Fruit fly (Drosophila melanogaster) whole organism, larva: ENCODE results near the gene CG10761.

Source experiments
- noc ChIP-seq: fragments of 200-800 bp; sonication (Bioruptor generic); optimal IDR thresholded peaks from 3 replicates; lab custom pipeline; 2019; ENCODE audit warnings: missing biosample characterization, mild to moderate bottlenecking, missing genetic modification characterization, moderate library complexity

Gene CG10761

dm6 chrX:8147649-8148048 is 14.9 kb downstream of the CG10761 start, which contains the start of gene CG15336:
TSS of gene CG15336 (plus strand) at chrX:8147949.
- TF ChIP-seq noc, result no peak

dm6 chrX:8145501-8146157 is 17.0 kb downstream of the CG10761 start, which contains the start of the genes alpha-PheRS and CG2129:
TSS of gene alpha-PheRS (minus strand) at chrX:8145602.
TSS of gene CG2129 (plus strand) at chrX:8145839.
- peak; percentile 25 for TF ChIP-seq noc

- peak; percentile 91 for TF ChIP-seq noc
Measured at dm6 chrX:8143537-8143936, 19.1 kb downstream of the CG10761 start, which contains the start of gene CG17982. TSS of gene CG17982 (minus strand) at chrX:8143835.

dm6 chrX:8142067-8142462 is 20.5 kb downstream of the CG10761 start, which contains the start of gene Smox:
TSS of gene Smox (minus strand) at chrX:8142279.
- TF ChIP-seq noc, result no peak

dm6 chrX:8141353-8142066 is 21.1 kb downstream of the CG10761 start:
- peak; percentile 45 for TF ChIP-seq noc

dm6 chrX:8140707-8141106 is 21.9 kb downstream of the CG10761 start:
- no peak for TF ChIP-seq noc

DNA sequence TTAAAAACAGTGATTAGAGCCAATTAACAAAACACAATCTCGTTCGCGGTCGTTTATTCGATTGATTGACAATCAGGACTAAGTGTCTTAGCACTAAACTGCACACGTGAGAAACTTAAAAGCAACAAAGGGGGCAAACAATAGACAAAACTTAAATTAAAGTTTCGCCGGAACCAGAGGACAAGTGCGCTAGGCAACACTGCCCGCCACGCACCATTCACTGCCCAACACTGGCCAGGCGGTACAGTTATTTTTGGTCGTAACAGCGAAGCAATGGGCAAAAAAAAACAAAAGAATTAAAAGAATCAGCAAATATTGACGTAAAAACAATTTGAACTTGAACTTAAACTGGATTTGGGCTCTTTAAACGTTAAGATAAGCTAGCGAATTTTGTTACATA is 25.3 kb downstream of the CG10761 start:
- no peak for TF ChIP-seq noc

dm6 chrX:8135420-8135874 is 27.1 kb downstream of the CG10761 start, which contains the start of the genes cyr and CG2120:
TSS of gene cyr (minus strand) at chrX:8135713.
TSS of gene CG2120 (plus strand) at chrX:8135824.
- no peak for TF ChIP-seq noc

dm6 chrX:8131693-8132313 is 30.8 kb downstream of the CG10761 start, which contains the start of gene CG10958:
TSS of gene CG10958 (plus strand) at chrX:8132285.
- TF ChIP-seq noc, result peak; percentile 68

dm6 chrX:8129204-8129997 is 33.2 kb downstream of the CG10761 start, which contains the start of gene CG2116:
TSS of gene CG2116 (plus strand) at chrX:8129812.
- TF ChIP-seq noc, result no peak

dm6 chrX:8128133-8128532 is 34.5 kb downstream of the CG10761 start:
- no peak for TF ChIP-seq noc

dm6 chrX:8126149-8126548 is 36.4 kb downstream of the CG10761 start:
- no peak for TF ChIP-seq noc

DNA sequence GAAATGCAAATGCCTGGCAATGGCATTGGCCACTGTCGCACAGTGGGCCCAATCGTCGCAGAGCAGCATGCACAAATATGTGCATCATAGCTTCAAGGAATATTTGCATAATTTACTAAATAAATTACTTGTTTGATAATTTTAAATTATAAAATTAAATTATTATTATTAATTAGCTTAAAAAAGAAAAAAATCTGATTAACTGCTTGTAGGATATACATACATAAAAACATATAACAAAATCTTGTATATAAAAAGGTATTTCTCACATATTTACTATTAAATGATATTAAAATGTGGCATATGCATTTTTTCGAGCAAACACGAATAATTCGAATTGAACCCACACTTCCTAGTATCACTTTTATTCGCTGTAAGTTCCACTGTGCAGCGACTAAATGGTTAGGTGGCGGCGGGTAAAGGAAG is 37.4 kb downstream of the CG10761 start:
- TF ChIP-seq noc, result no peak

dm6 chrX:8122834-8123233 is 39.8 kb downstream of the CG10761 start:
- no peak for TF ChIP-seq noc

DNA sequence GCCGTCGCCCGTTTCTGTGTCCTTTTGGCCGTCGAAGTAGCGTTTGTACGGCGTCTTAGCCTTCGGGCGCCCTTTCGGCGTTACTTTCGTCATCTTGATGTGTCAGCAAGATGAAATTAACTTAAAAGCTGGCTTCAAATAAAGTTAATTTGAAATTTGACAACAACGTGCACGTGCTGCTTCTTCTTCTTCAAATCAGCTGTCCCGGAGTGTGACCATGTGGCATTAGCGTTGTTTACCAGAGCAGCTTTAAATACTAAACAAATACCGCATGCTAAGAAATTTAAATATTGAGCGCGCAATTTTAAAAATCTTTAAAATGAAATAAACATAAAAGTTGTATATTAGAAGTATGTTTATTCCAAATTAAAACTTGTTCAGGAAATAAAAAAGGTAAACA is 41.7 kb downstream of the CG10761 start, which contains the start of gene CG2260:
TSS of gene CG2260 (minus strand) at position 209 of the 400 bp plus-strand sequence.
- no peak for TF ChIP-seq noc

dm6 chrX:8116813-8117212 is 45.8 kb downstream of the CG10761 start, which contains the start of gene CG1575:
TSS of gene CG1575 (plus strand) at chrX:8117012.
- TF ChIP-seq noc, result no peak
